Worm (Caenorhabditis elegans) whole organism, midembryonic: ENCODE results near the gene C05D9.9.

Source experiments
- T22C8.4 ChIP-seq: fragments of 200-800 bp; sonication (Bioruptor generic); IDR thresholded peaks from 2 replicates; pipeline ENCODE4 v1.3.6; 2022; ENCODE audit warnings: missing genetic modification characterization, missing compliant biosample characterization
- cog-1 ChIP-seq: sonication (generic microtip); optimal IDR thresholded peaks from 2 replicates; lab custom pipeline; 2016; ENCODE audit warnings: missing genetic modification characterization, missing compliant biosample characterization
- flt-1 ChIP-seq: fragments of 200-800 bp; sonication (Bioruptor generic); IDR thresholded peaks from 2 replicates; pipeline ENCODE4 v1.3.6; 2022; ENCODE audit warnings: missing genetic modification characterization, missing compliant biosample characterization
- klf-2 ChIP-seq: fragments of 200-800 bp; sonication (Bioruptor generic); conservative IDR thresholded peaks from 2 replicates; pipeline ENCODE4 v1.3.6; 2022; ENCODE audit warnings: missing genetic modification reagents, missing genetic modification characterization, missing compliant biosample characterization
- med-1 ChIP-seq: sonication (generic microtip); optimal IDR thresholded peaks from 2 replicates; lab custom pipeline; 2017; ENCODE audit warnings: missing genetic modification characterization, mild to moderate bottlenecking, missing compliant biosample characterization, antibody characterized with exemption, missing genetic modification reagents; ENCODE audit not compliant: insufficient read depth
- ztf-29 ChIP-seq: fragments of 200-800 bp; sonication (Bioruptor generic); IDR thresholded peaks from 2 replicates; pipeline ENCODE4 v1.3.6; 2022; ENCODE audit warnings: missing genetic modification reagents, missing genetic modification characterization, missing compliant biosample characterization

DNA sequence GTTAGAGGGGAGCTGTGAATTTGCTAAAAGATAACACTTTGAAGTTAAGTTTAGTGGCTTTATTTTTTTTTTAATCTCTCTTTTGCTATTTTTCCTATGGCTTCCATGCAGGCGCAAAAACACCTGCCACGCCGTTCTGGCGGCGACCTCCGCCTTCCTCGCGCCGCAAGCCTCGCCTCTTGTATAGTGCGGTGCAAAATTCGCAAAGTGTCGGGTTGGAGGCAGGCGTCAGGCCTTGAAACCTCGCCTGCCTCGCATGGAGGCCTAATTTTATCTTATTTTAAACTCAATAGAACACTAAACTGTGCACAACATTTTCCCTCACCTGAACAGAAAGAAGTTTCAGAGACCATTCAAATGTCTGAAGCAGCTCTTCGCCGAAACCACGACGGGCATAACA is 48.0 kb upstream of the C05D9.9 start:
- no peak for TF ChIP-seq T22C8.4
- TF ChIP-seq cog-1 (tag; lab: Kevin White, UChicago) = no peak
- TF ChIP-seq ztf-29 (GFP tag; lab: Robert Waterston, UW) = no peak
- TF ChIP-seq flt-1 (GFP tag; lab: Robert Waterston, UW) = no peak
- TF ChIP-seq med-1 (GFP tag; lab: Kevin White, UChicago) = no peak
- TF ChIP-seq klf-2 (GFP tag; lab: Robert Waterston, UW) = no peak
